Fruit fly (Drosophila melanogaster) whole organism, pupa: ENCODE results near the gene Cnot4.
A peak's percentile ranks its signal among the peaks of the same experiment; 100 is the strongest.

Source experiments
- CG10348 ChIP-seq: fragments of 200-800 bp; sonication (Bioruptor generic); IDR thresholded peaks from 2 replicates; pipeline ENCODE4 v1.3.6; 2022; ENCODE audit warnings: missing biosample characterization, missing genetic modification characterization
- CG12605 ChIP-seq: fragments of 200-800 bp; sonication (Bioruptor generic); IDR thresholded peaks from 2 replicates; pipeline ENCODE4 v1.3.6; 2022; ENCODE audit warnings: missing biosample characterization, missing genetic modification characterization
- CG13204 ChIP-seq: fragments of 200-800 bp; sonication (Bioruptor generic); optimal IDR thresholded peaks from 2 replicates; lab custom pipeline; 2018; ENCODE audit warnings: missing biosample characterization, mild to moderate bottlenecking, missing genetic modification characterization, moderate library complexity
- CG14655 ChIP-seq: fragments of 200-800 bp; sonication (Bioruptor generic); optimal IDR thresholded peaks from 3 replicates; lab custom pipeline; 2017; ENCODE audit warnings: mild to moderate bottlenecking, missing biosample characterization, missing genetic modification reagents, missing genetic modification characterization
- CG15710 ChIP-seq: fragments of 200-800 bp; sonication (Bioruptor generic); optimal IDR thresholded peaks from 2 replicates; lab custom pipeline; 2018; ENCODE audit warnings: missing biosample characterization, mild to moderate bottlenecking, missing genetic modification characterization, moderate library complexity
- CG17806 ChIP-seq: fragments of 200-800 bp; sonication (Bioruptor generic); optimal IDR thresholded peaks from 2 replicates; lab custom pipeline; 2018; ENCODE audit warnings: missing biosample characterization, mild to moderate bottlenecking, missing genetic modification characterization, moderate library complexity
- CG32121 ChIP-seq: fragments of 200-800 bp; sonication (Bioruptor generic); IDR thresholded peaks from 2 replicates; pipeline ENCODE4 v1.3.6; 2022; ENCODE audit warnings: missing biosample characterization, missing genetic modification characterization
- CG34367 ChIP-seq: fragments of 200-800 bp; sonication (Bioruptor generic); optimal IDR thresholded peaks from 2 replicates; lab custom pipeline; 2018; ENCODE audit warnings: missing biosample characterization, mild to moderate bottlenecking, missing genetic modification characterization
- CG4496 ChIP-seq: fragments of 200-800 bp; sonication (Bioruptor generic); IDR thresholded peaks from 3 replicates; pipeline ENCODE4 v1.3.6; 2022; ENCODE audit warnings: missing biosample characterization, missing genetic modification characterization
- CG8159 ChIP-seq: fragments of 200-800 bp; sonication (Bioruptor generic); optimal IDR thresholded peaks from 3 replicates; lab custom pipeline; 2018; ENCODE audit warnings: missing biosample characterization, mild to moderate bottlenecking, missing genetic modification characterization, moderate library complexity
- CG8301 ChIP-seq: fragments of 200-800 bp; sonication (Bioruptor generic); optimal IDR thresholded peaks from 2 replicates; lab custom pipeline; 2018; ENCODE audit warnings: missing biosample characterization, mild to moderate bottlenecking, missing genetic modification characterization
- CG9948 ChIP-seq: fragments of 200-800 bp; sonication (Bioruptor generic); optimal IDR thresholded peaks from 2 replicates; lab custom pipeline; 2018; ENCODE audit warnings: missing biosample characterization, mild to moderate bottlenecking, missing genetic modification characterization, moderate library complexity
- D1 ChIP-seq: fragments of 200-800 bp; sonication (Bioruptor generic); optimal IDR thresholded peaks from 2 replicates; lab custom pipeline; 2018; ENCODE audit warnings: missing biosample characterization, mild to moderate bottlenecking, missing genetic modification characterization, moderate library complexity
- EcR ChIP-seq: fragments of 200-800 bp; sonication (Bioruptor generic); optimal IDR thresholded peaks from 3 replicates; lab custom pipeline; 2019; ENCODE audit warnings: missing biosample characterization, missing genetic modification characterization, mild to moderate bottlenecking, moderate library complexity, missing genetic modification reagents
- Ets98B ChIP-seq: fragments of 200-800 bp; sonication (Bioruptor generic); IDR thresholded peaks from 2 replicates; pipeline ENCODE4 v1.3.6; 2022; ENCODE audit warnings: missing biosample characterization, missing genetic modification characterization
- Pif1A ChIP-seq: fragments of 200-800 bp; sonication (Bioruptor generic); optimal IDR thresholded peaks from 3 replicates; lab custom pipeline; 2016; ENCODE audit warnings: missing biosample characterization, missing genetic modification characterization
- Pif1B ChIP-seq: fragments of 200-800 bp; sonication (Bioruptor generic); optimal IDR thresholded peaks from 3 replicates; lab custom pipeline; 2016; ENCODE audit warnings: missing biosample characterization, missing genetic modification characterization
- Snoo ChIP-seq: fragments of 200-800 bp; sonication (Bioruptor generic); optimal IDR thresholded peaks from 3 replicates; lab custom pipeline; 2017; ENCODE audit warnings: missing biosample characterization, mild to moderate bottlenecking, missing genetic modification characterization, inconsistent platforms
- fd96Ca ChIP-seq: fragments of 200-800 bp; sonication (Bioruptor generic); IDR thresholded peaks from 3 replicates; pipeline ENCODE4 v1.3.6; 2022; ENCODE audit warnings: missing biosample characterization, missing genetic modification characterization
- gl ChIP-seq: fragments of 200-800 bp; sonication (Bioruptor generic); optimal IDR thresholded peaks from 2 replicates; lab custom pipeline; 2018; ENCODE audit warnings: missing biosample characterization, mild to moderate bottlenecking, missing genetic modification characterization
- rn ChIP-seq: fragments of 200-800 bp; sonication (Bioruptor generic); IDR thresholded peaks from 2 replicates; pipeline ENCODE4 v1.3.6; 2022; ENCODE audit warnings: missing biosample characterization, missing genetic modification characterization

The Cnot4 gene

DNA sequence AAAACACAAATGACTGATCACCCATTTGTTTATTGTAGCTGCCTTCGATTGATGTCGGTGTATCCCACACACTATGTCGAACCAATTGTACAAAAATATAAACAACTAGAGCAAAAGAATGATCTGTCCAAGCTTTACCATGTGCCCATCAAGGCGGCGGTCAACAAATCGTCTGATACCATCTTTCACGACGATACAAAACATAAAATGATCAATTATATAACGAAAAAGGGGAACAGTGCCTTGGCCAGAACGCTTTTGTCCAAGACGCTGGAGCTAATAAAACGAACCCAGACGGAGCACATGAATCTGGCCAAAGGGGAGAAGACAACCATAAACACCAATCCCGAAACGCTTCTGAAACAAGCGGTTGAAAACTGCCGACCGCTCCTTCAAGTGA is 9.7 kb upstream of the Cnot4 start:
- no peak for TF ChIP-seq Pif1B (GFP tag; lab: Kevin White, UChicago)
- TF ChIP-seq CG14655 (GFP tag; lab: Kevin White, UChicago): no peak
- TF ChIP-seq fd96Ca (GFP tag; lab: Robert Waterston, UW): no peak
- TF ChIP-seq CG8159 (tag; lab: Kevin White, UChicago): no peak
- no peak for TF ChIP-seq CG8301
- no peak for TF ChIP-seq Pif1A (GFP tag; lab: Kevin White, UChicago)
- TF ChIP-seq gl (tag; lab: Kevin White, UChicago): no peak
- TF ChIP-seq CG15710 (tag; lab: Kevin White, UChicago): no peak
- TF ChIP-seq CG4496 (GFP tag; lab: Robert Waterston, UW): no peak
- no peak for TF ChIP-seq CG10348 (GFP tag; lab: Robert Waterston, UW)
- no peak for TF ChIP-seq D1 (tag; lab: Kevin White, UChicago)
- no peak for TF ChIP-seq CG9948 (tag; lab: Kevin White, UChicago)
- no peak for TF ChIP-seq EcR

DNA sequence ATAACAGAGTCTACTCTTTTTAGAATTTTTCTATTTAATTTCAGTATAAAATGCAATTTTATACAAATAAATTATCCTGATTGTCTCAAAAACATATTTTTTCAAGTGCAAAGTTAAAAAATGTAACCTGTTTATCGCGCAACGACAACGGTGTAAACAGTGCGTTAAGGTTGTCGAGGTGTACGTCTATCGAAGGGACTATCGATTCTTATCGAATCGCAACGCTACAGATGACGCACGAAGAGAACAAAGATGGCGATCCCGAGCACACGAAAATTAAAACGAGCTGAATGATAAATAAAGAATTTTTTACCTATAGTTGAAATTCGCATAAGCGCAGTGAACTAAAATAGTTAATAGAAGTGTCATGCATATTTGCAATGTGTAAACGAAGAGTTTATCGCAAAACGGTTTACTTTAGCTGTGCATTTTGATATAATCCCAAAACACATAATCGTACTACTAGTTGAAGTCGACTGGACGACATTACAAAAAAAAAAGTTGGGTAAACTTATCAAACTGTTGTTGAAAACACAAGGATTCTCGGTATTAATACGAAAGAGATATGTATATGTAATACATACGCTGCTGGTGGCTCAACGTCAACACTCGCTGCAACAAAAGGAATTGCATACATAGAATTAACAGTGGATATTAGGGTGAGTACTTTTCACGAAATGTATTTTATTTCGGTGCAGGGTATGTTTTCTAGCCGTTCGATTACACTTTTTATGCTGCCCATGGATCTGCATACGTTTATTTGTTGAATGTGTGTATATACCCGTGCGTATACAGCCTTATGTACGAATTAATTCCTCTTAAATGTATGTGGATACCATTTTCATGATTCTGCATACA is 8.4 kb upstream of the Cnot4 start, which contains the start of gene da:
TSS of gene da (plus strand) at position 237 of the 858 bp plus-strand sequence.
- peak; percentile 67 for TF ChIP-seq Ets98B
- TF ChIP-seq CG9948 (tag; lab: Kevin White, UChicago): peak; percentile 32
- TF ChIP-seq CG8159 (tag; lab: Kevin White, UChicago): peak; percentile 31
- no peak for TF ChIP-seq CG13204 (GFP tag; lab: Kevin White, UChicago)
- peak; percentile 41 for TF ChIP-seq Snoo
- TF ChIP-seq CG17806 (tag; lab: Kevin White, UChicago): peak; percentile 31
- peak; percentile 65; the same call in 2 of the 3 replicates for TF ChIP-seq CG4496 (GFP tag; lab: Robert Waterston, UW)
- TF ChIP-seq fd96Ca (GFP tag; lab: Robert Waterston, UW): no peak
- no peak for TF ChIP-seq CG14655 (GFP tag; lab: Kevin White, UChicago)
- peak; percentile 45 for TF ChIP-seq Pif1A (GFP tag; lab: Kevin White, UChicago)
- no peak for TF ChIP-seq CG10348 (GFP tag; lab: Robert Waterston, UW)
- peak; percentile 61; the same call in 1 of the 2 replicates for TF ChIP-seq CG32121 (GFP tag; lab: Robert Waterston, UW)
- peak; percentile 39 for TF ChIP-seq CG15710 (tag; lab: Kevin White, UChicago)
- TF ChIP-seq D1 (tag; lab: Kevin White, UChicago): peak; percentile 72
- TF ChIP-seq CG12605: peak; percentile 28
- TF ChIP-seq CG8301: peak; percentile 16
- TF ChIP-seq EcR: no peak
- TF ChIP-seq CG34367: peak; percentile 17
- TF ChIP-seq, all 21 proteins: peak for 13

DNA sequence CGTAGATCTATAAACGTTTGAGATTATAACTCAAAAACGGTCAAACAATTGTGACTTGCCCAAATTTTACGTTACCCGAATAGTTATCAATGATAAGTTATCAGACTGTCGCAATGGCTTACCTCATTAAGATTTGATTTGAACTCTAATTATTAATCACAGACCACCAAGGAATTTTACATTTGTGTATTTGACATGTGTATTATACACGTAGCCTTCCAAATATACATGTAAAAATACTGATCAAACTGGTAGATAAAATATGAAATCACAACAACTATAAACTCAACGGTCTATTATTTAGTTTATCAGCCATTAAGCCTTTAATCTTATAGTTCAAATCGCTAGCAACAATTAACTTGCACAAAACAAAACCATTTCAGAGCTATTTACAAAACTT is 3.0 kb upstream of the Cnot4 start:
- no peak for TF ChIP-seq Ets98B
- no peak for TF ChIP-seq Pif1A (GFP tag; lab: Kevin White, UChicago)
- TF ChIP-seq CG12605: no peak
- TF ChIP-seq Pif1B (GFP tag; lab: Kevin White, UChicago): no peak
- TF ChIP-seq CG32121 (GFP tag; lab: Robert Waterston, UW): no peak
- no peak for TF ChIP-seq CG8159 (tag; lab: Kevin White, UChicago)
- no peak for TF ChIP-seq gl (tag; lab: Kevin White, UChicago)
- TF ChIP-seq CG17806 (tag; lab: Kevin White, UChicago): no peak
- TF ChIP-seq CG34367: no peak
- TF ChIP-seq CG8301: no peak

DNA sequence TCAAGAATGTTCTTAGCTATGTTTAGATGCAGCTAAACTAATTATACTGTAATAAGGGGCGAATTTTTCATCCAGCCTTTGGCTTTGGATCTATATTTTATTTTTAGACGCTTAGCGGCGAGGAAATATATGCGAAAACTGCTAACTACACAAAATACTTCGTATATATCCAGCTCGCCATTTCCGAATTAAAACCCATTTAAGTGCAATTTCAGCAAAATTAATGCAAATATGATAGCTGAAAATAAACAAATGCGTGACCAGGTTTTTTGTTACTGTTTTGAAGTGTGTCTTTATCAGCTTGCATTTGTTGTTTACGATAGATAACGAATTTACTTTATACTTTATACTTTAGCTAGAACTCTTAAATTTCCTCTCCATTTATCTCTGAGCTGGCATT is 1.5 kb upstream of the Cnot4 start:
- TF ChIP-seq Ets98B: no peak
- TF ChIP-seq fd96Ca (GFP tag; lab: Robert Waterston, UW): no peak
- TF ChIP-seq CG12605: no peak
- TF ChIP-seq CG32121 (GFP tag; lab: Robert Waterston, UW): no peak
- no peak for TF ChIP-seq D1 (tag; lab: Kevin White, UChicago)
- TF ChIP-seq CG9948 (tag; lab: Kevin White, UChicago): no peak
- TF ChIP-seq gl (tag; lab: Kevin White, UChicago): no peak
- TF ChIP-seq CG14655 (GFP tag; lab: Kevin White, UChicago): no peak
- TF ChIP-seq Pif1A (GFP tag; lab: Kevin White, UChicago): no peak
- no peak for TF ChIP-seq CG10348 (GFP tag; lab: Robert Waterston, UW)
- no peak for TF ChIP-seq Snoo
- no peak for TF ChIP-seq CG13204 (GFP tag; lab: Kevin White, UChicago)
- TF ChIP-seq CG8301: no peak
- TF ChIP-seq CG15710 (tag; lab: Kevin White, UChicago): no peak
- no peak for TF ChIP-seq CG4496 (GFP tag; lab: Robert Waterston, UW)
- no peak for TF ChIP-seq rn (GFP tag; lab: Robert Waterston, UW)

DNA sequence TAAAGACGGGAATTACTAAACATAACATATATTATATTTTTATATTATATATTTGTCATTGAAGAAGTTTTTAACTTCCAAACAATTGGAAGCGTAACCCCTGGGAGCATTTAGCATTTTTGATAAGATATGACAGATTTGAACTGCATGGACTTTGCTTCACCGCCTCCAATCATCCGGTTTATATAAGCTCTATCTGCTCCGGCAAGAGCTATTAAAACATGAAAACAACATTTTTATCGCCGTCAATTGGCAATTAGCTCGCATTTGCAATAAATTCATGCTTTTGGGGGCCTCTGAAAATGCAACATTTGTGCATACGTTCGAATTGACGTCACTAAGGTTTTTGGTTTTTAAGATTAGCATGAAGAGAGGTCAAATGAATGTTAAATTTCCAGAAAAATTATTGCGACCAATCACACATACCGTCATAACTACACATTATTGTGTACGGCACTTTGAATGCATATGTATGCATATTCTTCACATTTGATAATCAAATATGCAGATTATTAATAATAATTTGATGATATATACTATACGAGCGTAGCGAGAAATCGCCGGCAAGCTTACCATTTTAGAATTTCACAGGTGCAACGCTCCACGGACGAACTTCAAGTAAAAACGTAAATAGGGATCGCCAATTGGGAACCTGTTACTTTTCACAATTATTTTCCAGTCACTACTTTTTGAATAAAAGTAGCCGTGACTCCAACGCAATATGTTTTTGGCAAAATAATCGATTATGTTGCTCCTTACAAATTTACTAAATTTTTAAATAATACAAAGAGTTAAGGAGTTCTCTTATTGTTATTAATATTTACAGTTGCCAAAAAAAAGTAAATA is 651 bp upstream of the Cnot4 start, which contains the start of gene Mdh1:
TSS of gene Mdh1 (minus strand) at position 691 of the 846 bp plus-strand sequence.
- TF ChIP-seq CG10348 (GFP tag; lab: Robert Waterston, UW) (no peak), EcR (peak; percentile 20)
